Fruit fly (Drosophila melanogaster) whole organism, wandering third instar larva: ENCODE results near the gene RpL8.

Source experiments
- CG32264 ChIP-seq: fragments of 200-800 bp; sonication (Bioruptor generic); optimal IDR thresholded peaks from 2 replicates; lab custom pipeline; 2016; ENCODE audit warnings: missing biosample characterization, missing genetic modification characterization
- CG9705 ChIP-seq: fragments of 200-800 bp; sonication (Bioruptor generic); optimal IDR thresholded peaks from 2 replicates; lab custom pipeline; 2018; ENCODE audit warnings: missing biosample characterization, mild to moderate bottlenecking, missing genetic modification characterization
- fru ChIP-seq: fragments of 200-800 bp; sonication (Bioruptor generic); optimal IDR thresholded peaks from 3 replicates; lab custom pipeline; 2016; ENCODE audit warnings: missing biosample characterization, mild to moderate bottlenecking, missing genetic modification characterization
- jim ChIP-seq: fragments of 175-275, 200-325 bp; sonication (Bioruptor generic); optimal IDR thresholded peaks from 2 replicates; lab custom pipeline; 2016; ENCODE audit warnings: missing biosample characterization, mild to moderate bottlenecking, missing genetic modification characterization

DNA sequence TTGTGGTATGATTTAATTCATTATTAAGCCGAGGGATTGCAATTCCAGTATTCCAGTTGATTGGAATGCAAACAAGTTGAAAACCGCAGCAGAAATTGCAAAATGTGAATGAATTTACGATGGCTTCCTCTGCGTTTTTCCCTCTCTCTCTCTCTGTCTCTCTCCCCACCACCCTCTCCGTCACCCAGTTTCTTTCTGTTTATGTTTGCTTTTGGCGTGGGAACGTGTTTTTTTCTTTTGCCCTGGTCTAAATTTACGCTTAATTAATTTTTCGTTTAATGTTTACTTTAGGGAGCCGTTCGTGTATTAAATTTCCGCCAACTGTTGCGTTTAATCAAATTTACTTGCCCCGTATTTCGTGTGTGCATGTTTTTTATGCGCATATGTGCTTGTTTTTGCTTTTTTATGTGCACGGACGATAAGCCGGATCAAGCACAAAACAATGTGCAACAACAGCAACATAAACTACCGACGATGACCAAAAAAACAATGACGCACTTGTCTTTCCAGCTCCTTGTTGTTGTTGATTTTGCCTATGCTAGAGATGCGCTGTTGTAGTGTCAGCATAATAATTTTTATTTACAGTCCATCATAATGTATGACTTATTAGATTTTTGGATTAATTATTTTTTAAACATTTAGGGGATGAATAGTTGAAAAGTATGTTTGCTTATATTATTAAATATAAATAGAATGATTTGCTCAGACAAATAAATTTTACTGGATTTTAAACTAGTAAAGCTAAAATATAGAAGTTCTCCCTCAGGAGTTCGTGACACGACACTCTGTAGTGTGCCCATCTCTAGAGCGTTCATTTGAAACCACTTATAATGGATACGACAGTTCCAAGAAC is 2.9 kb downstream of the RpL8 start:
- TF ChIP-seq CG32264 (GFP tag; lab: Kevin White, UChicago): no peak
- TF ChIP-seq fru (GFP tag; lab: Kevin White, UChicago): peak; percentile 41
- no peak for TF ChIP-seq CG9705 (GFP tag; lab: Kevin White, UChicago)
- no peak for TF ChIP-seq jim (GFP tag; lab: Kevin White, UChicago)
